Worm (Caenorhabditis elegans): Measurements from ENCODE around the gene Y32G9A.3.

The Y32G9A.3 gene

ce11 chrV:1868596-1869263 is 42.5 kb upstream of the Y32G9A.3 start, which contains the start of gene knl-3 (continued):
- peak; percentile 78 for TF ChIP-seq ceh-27 (GFP tag; optimal IDR thresholded peaks at IDR 0.05)
- TF ChIP-seq F49E8.2 (tag; optimal IDR thresholded peaks at IDR 0.05; ENCODE audit: insufficient read depth) = peak; percentile 79
- no peak for TF ChIP-seq F10E7.11 (tag; optimal IDR thresholded peaks at IDR 0.05)
- peak; percentile 99 for TF ChIP-seq lin-54 (GFP tag; optimal IDR thresholded peaks at IDR 0.05)
- peak; percentile 98 for TF ChIP-seq dpl-1 (GFP tag; optimal IDR thresholded peaks at IDR 0.05)
- peak; percentile 89 for TF ChIP-seq xnd-1 (tag; optimal IDR thresholded peaks at IDR 0.05)
- peak; percentile 73 for TF ChIP-seq chd-7 (tag; optimal IDR thresholded peaks at IDR 0.05)
- peak; percentile 72 for TF ChIP-seq tbp1 (GFP tag; optimal IDR thresholded peaks at IDR 0.05)
- TF ChIP-seq lin-35 (GFP tag; optimal IDR thresholded peaks at IDR 0.05) = peak; percentile 88 to 94 (median 94)
- TF ChIP-seq egl-44 (GFP tag; IDR thresholded peaks at IDR 0.05) = peak; percentile 79; the same call in 1 of the 2 replicates
- peak; percentile 41; the same call in 1 of the 2 replicates for TF ChIP-seq let-526 (GFP tag; IDR thresholded peaks at IDR 0.05)
- TF ChIP-seq dox-1 (GFP tag; IDR thresholded peaks at IDR 0.05) = peak; percentile 97
- TF ChIP-seq ets-4 (GFP tag; optimal IDR thresholded peaks at IDR 0.05) = no peak
- peak; percentile 92 for TF ChIP-seq tlf-1 (GFP tag; optimal IDR thresholded peaks at IDR 0.05)
- peak; percentile 82 for TF ChIP-seq snpc-1.3 (tag; optimal IDR thresholded peaks at IDR 0.05; ENCODE audit: insufficient read depth)
- TF ChIP-seq T07F8.4 (tag; optimal IDR thresholded peaks at IDR 0.05) = no peak
- TF ChIP-seq madf-8 (GFP tag; conservative IDR thresholded peaks at IDR 0.05) = peak; percentile 91
- TF ChIP-seq ztf-22 (GFP tag; optimal IDR thresholded peaks at IDR 0.05) = no peak
- TF ChIP-seq rcor-1 (GFP tag; IDR thresholded peaks at IDR 0.05) = peak; percentile 95
- peak; percentile 96 for TF ChIP-seq attf-5 (GFP tag; optimal IDR thresholded peaks at IDR 0.05)
- TF ChIP-seq lin-26 (GFP tag; IDR thresholded peaks at IDR 0.05) = peak; percentile 64; the same call in 1 of the 2 replicates
- TF ChIP-seq ceh-40 (GFP tag; IDR thresholded peaks at IDR 0.05) = no peak
- no peak for TF ChIP-seq sptf-2 (GFP tag; optimal IDR thresholded peaks at IDR 0.05)
- peak; percentile 76 for TF ChIP-seq hmg-1.2 (GFP tag; IDR thresholded peaks at IDR 0.05)
- TF ChIP-seq nhr-120 (GFP tag; IDR thresholded peaks at IDR 0.05) = no peak
- TF ChIP-seq ztf-26 (tag; optimal IDR thresholded peaks at IDR 0.05) = peak; percentile 68
- peak; percentile 34 for TF ChIP-seq B0035.1 (tag; optimal IDR thresholded peaks at IDR 0.05)
- peak; percentile 97 for TF ChIP-seq madf-3 (GFP tag; IDR thresholded peaks at IDR 0.05)
- TF ChIP-seq hsf-1 (GFP tag; IDR thresholded peaks at IDR 0.05) = peak; percentile 87
- TF ChIP-seq pha-4 (tag; optimal IDR thresholded peaks at IDR 0.05) = peak; percentile 65
- TF ChIP-seq Y95B8A.8 (GFP tag; IDR thresholded peaks at IDR 0.05) = peak; percentile 90
- peak; percentile 96 for TF ChIP-seq mcd-1 (GFP tag; IDR thresholded peaks at IDR 0.05)
- no peak for TF ChIP-seq nhr-179 (tag; optimal IDR thresholded peaks at IDR 0.05)
- peak; percentile 96 for TF ChIP-seq snpc-3.4 (tag; optimal IDR thresholded peaks at IDR 0.05)
- TF ChIP-seq snpc-1.1 (tag; optimal IDR thresholded peaks at IDR 0.05; ENCODE audit: insufficient read depth) = peak; percentile 61
- TF ChIP-seq Y67H2A.10 (GFP tag; conservative IDR thresholded peaks at IDR 0.05) = peak; percentile 75
- TF ChIP-seq snpc-4 (GFP tag; optimal IDR thresholded peaks at IDR 0.05) = peak; percentile 48
- peak; percentile 58 to 78 (median 73) for TF ChIP-seq snpc-4 (tag; optimal IDR thresholded peaks at IDR 0.05)
- no peak for TF ChIP-seq hlh-26 (GFP tag; conservative IDR thresholded peaks at IDR 0.05)
- peak; percentile 89 for TF ChIP-seq lin-40 (tag; optimal IDR thresholded peaks at IDR 0.05)
- TF ChIP-seq die-1 (tag; optimal IDR thresholded peaks at IDR 0.05) = peak; percentile 13
- no peak for TF ChIP-seq nhr-90 (tag; optimal IDR thresholded peaks at IDR 0.05)
- TF ChIP-seq rec-8 (tag; optimal IDR thresholded peaks at IDR 0.05) = no peak
- peak; percentile 93 for TF ChIP-seq pbrm-1 (GFP tag; IDR thresholded peaks at IDR 0.05)
- peak; percentile 100 for TF ChIP-seq ztf-18 (tag; optimal IDR thresholded peaks at IDR 0.05)
- no peak for TF ChIP-seq cebp-2 (GFP tag; IDR thresholded peaks at IDR 0.05)
- TF ChIP-seq ceh-79 (tag; optimal IDR thresholded peaks at IDR 0.05) = no peak

All from whole organism, young adult.